Fruit fly (Drosophila melanogaster): ENCODE results near the gene Trf4-2.

dm6 chr3R:24914864-24915263 lies 10.2 kb upstream of the Trf4-2 start:
- TF ChIP-seq Clk (GFP tag; optimal IDR thresholded peaks at IDR 0.05) (no peak), bab1 (GFP tag; optimal IDR thresholded peaks at IDR 0.05) (no peak), Mnt (GFP tag; optimal IDR thresholded peaks at IDR 0.05) (no peak), ovo (GFP tag; optimal IDR thresholded peaks at IDR 0.05) (no peak), kay (GFP tag; ENCODE audit: borderline replicate concordance) (no peak), CG11617 (GFP tag; optimal IDR thresholded peaks at IDR 0.05) (no peak), CG12768 (GFP tag; optimal IDR thresholded peaks at IDR 0.05) (no peak), cnc (optimal IDR thresholded peaks at IDR 0.05) (no peak), CG1620 (GFP tag; optimal IDR thresholded peaks at IDR 0.05) (no peak), toe (GFP tag; optimal IDR thresholded peaks at IDR 0.05) (no peak), CG7045 (GFP tag; optimal IDR thresholded peaks at IDR 0.05) (no peak), CG7101 (tag; optimal IDR thresholded peaks at IDR 0.05) (no peak), CG5204 (GFP tag; optimal IDR thresholded peaks at IDR 0.05) (no peak), CG33017 (tag; optimal IDR thresholded peaks at IDR 0.05) (no peak)
